Worm (Caenorhabditis elegans): Measurements from ENCODE around the gene ssup-72.

- no peak for TF ChIP-seq fkh-10 (GFP tag; optimal IDR thresholded peaks at IDR 0.05)
- TF ChIP-seq hlh-6 (tag; optimal IDR thresholded peaks at IDR 0.05): no peak
- TF ChIP-seq ceh-24 (tag; optimal IDR thresholded peaks at IDR 0.05): no peak
- TF ChIP-seq lim-6 (tag; optimal IDR thresholded peaks at IDR 0.05): no peak
- no peak for TF ChIP-seq unc-42 (tag; optimal IDR thresholded peaks at IDR 0.05)
- TF ChIP-seq sox-2 (GFP tag; IDR thresholded peaks at IDR 0.05): no peak
- no peak for TF ChIP-seq pqm-1 (tag; optimal IDR thresholded peaks at IDR 0.05)
- TF ChIP-seq ceh-2 (tag; optimal IDR thresholded peaks at IDR 0.05): no peak
- TF ChIP-seq rnt-1 (tag; optimal IDR thresholded peaks at IDR 0.05): no peak
- TF ChIP-seq sox-4 (tag; optimal IDR thresholded peaks at IDR 0.05): no peak
- TF ChIP-seq dmd-4 (tag; optimal IDR thresholded peaks at IDR 0.05; ENCODE audit: borderline replicate concordance): no peak
Measured at ce11 chrII:6768014-6768413, 8.4 kb upstream of the ssup-72 start, which contains the start of gene F41G3.18.
